Fruit fly (Drosophila melanogaster): ENCODE data around the gene CG8064.

The CG8064 gene

DNA sequence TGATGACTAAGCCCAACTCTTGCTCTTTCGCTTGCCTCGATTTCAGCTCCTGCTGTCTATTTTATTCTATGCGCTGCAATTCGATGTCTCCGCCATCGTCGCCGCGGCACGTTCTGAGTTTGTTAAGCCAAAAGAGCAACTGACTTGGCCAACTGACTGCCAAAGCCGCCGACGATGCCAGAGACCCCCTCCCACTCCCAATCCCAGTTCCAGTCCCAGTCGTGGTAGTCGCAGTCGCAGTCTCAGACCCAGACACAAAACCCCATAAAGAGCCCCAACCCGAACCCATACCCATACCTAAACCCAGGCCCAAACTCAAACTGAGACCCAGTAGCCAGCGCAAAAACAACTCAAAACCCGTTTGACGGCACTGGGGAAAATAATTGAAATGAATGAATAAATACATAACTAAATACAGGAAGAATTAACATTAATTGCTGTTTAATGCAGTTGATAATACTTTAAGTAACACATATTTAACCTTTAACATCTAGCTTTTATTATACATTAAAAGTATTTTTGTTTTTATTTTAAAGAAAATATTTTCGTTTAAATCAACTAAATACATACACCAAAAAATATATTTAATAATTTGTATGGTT is 27.4 kb downstream of the CG8064 start (continued):
- no peak for TF ChIP-seq caup (GFP tag; optimal IDR thresholded peaks at IDR 0.05; ENCODE audit: severe bottlenecking)
- TF ChIP-seq Atf6 (GFP tag; IDR thresholded peaks at IDR 0.05), result 0 out of 2 replicates have a peak, but pooled peaks have one; percentile 26
- no peak for TF ChIP-seq CrebB (tag; optimal IDR thresholded peaks at IDR 0.05)
- peak; percentile 8 for TF ChIP-seq CG5180 (GFP tag; optimal IDR thresholded peaks at IDR 0.05)
- TF ChIP-seq pnt (GFP tag; optimal IDR thresholded peaks at IDR 0.05), result no peak
- no peak for TF ChIP-seq ken (GFP tag; IDR thresholded peaks at IDR 0.05)
- TF ChIP-seq ssp (GFP tag; IDR thresholded peaks at IDR 0.05), result no peak
- no peak for TF ChIP-seq CG12104 (GFP tag; optimal IDR thresholded peaks at IDR 0.05)
- no peak for TF ChIP-seq Gug (GFP tag; IDR thresholded peaks at IDR 0.05)
- no peak for TF ChIP-seq Eip74EF (GFP tag; optimal IDR thresholded peaks at IDR 0.05)
- peak; percentile 51 for TF ChIP-seq CG3281 (GFP tag; optimal IDR thresholded peaks at IDR 0.05)
- no peak for TF ChIP-seq scrt (GFP tag; optimal IDR thresholded peaks at IDR 0.05)
- TF ChIP-seq CG15696 (tag; optimal IDR thresholded peaks at IDR 0.05), result no peak
- no peak for TF ChIP-seq vfl (GFP tag; optimal IDR thresholded peaks at IDR 0.05)
- TF ChIP-seq CG1233 (GFP tag; optimal IDR thresholded peaks at IDR 0.05), result no peak
- TF ChIP-seq prd (optimal IDR thresholded peaks at IDR 0.05), result no peak
- no peak for TF ChIP-seq prd (GFP tag; IDR thresholded peaks at IDR 0.05)
- TF ChIP-seq CG13296 (GFP tag; optimal IDR thresholded peaks at IDR 0.05), result peak; percentile 18
- no peak for TF ChIP-seq org-1 (GFP tag; optimal IDR thresholded peaks at IDR 0.05)
- TF ChIP-seq gfzf (GFP tag; optimal IDR thresholded peaks at IDR 0.05), result no peak
- no peak for TF ChIP-seq unpg (GFP tag; optimal IDR thresholded peaks at IDR 0.05)
- no peak for TF ChIP-seq pan (optimal IDR thresholded peaks at IDR 0.05)
- no peak for TF ChIP-seq pan (GFP tag; optimal IDR thresholded peaks at IDR 0.05 in 1 of 2, IDR thresholded peaks at IDR 0.05 in 1 of 2)
- no peak for TF ChIP-seq zfh2 (GFP tag; optimal IDR thresholded peaks at IDR 0.05)
- TF ChIP-seq Atf-2 (GFP tag; optimal IDR thresholded peaks at IDR 0.05), result no peak
- TF ChIP-seq CG9609 (GFP tag; optimal IDR thresholded peaks at IDR 0.05), result no peak
- no peak for TF ChIP-seq Ravus (GFP tag; IDR thresholded peaks at IDR 0.05)
- no peak for TF ChIP-seq CG12391 (tag; optimal IDR thresholded peaks at IDR 0.05)
- no peak for TF ChIP-seq Dek (tag; optimal IDR thresholded peaks at IDR 0.05)
- no peak for TF ChIP-seq sd (tag; optimal IDR thresholded peaks at IDR 0.05)
- TF ChIP-seq tna (GFP tag; IDR thresholded peaks at IDR 0.05; ENCODE audit: partially characterized antibody), result no peak
- peak; percentile 23 for TF ChIP-seq Hmr (GFP tag; optimal IDR thresholded peaks at IDR 0.05)
- no peak for TF ChIP-seq CG2202 (tag; optimal IDR thresholded peaks at IDR 0.05)
- no peak for TF ChIP-seq CG11247 (GFP tag; IDR thresholded peaks at IDR 0.05)
- no peak for TF ChIP-seq CG14965 (GFP tag; optimal IDR thresholded peaks at IDR 0.05; ENCODE audit: borderline replicate concordance)
- no peak for TF ChIP-seq fd64A (GFP tag; optimal IDR thresholded peaks at IDR 0.05)
- TF ChIP-seq Sry-β (GFP tag; optimal IDR thresholded peaks at IDR 0.05), result no peak
- no peak for TF ChIP-seq chif (GFP tag; optimal IDR thresholded peaks at IDR 0.05)
- no peak for TF ChIP-seq MTF-1 (GFP tag; optimal IDR thresholded peaks at IDR 0.05; ENCODE audit: borderline replicate concordance)
- no peak for TF ChIP-seq CG6854 (GFP tag; optimal IDR thresholded peaks at IDR 0.05)
- TF ChIP-seq fru (optimal IDR thresholded peaks at IDR 0.05), result no peak
- TF ChIP-seq CG2199 (GFP tag; IDR thresholded peaks at IDR 0.05), result no peak
- peak; percentile 59 for TF ChIP-seq row (GFP tag; IDR thresholded peaks at IDR 0.05)
- no peak for TF ChIP-seq Hr51 (GFP tag; optimal IDR thresholded peaks at IDR 0.05)
- TF ChIP-seq H2.0 (GFP tag; IDR thresholded peaks at IDR 0.05), result no peak
- no peak for TF ChIP-seq D19B (GFP tag; optimal IDR thresholded peaks at IDR 0.05)
- TF ChIP-seq CG30431 (GFP tag; optimal IDR thresholded peaks at IDR 0.05), result no peak
- TF ChIP-seq CG14667 (GFP tag; IDR thresholded peaks at IDR 0.05), result no peak
- no peak for TF ChIP-seq Dll (GFP tag; IDR thresholded peaks at IDR 0.05; ENCODE audit: partially characterized antibody)
- TF ChIP-seq CG11696 (GFP tag; IDR thresholded peaks at IDR 0.05), result 0 out of 2 replicates have a peak, but pooled peaks have one; percentile 28

Measured in whole organism, embryonic.